Fruit fly (Drosophila melanogaster) whole organism, pupa: ENCODE data around the gene CG4291.

Experiments used
- CG14655 ChIP-seq: fragments of 200-800 bp; sonication (Bioruptor generic); optimal IDR thresholded peaks from 3 replicates; lab custom pipeline; 2017; ENCODE audit warnings: mild to moderate bottlenecking, missing biosample characterization, missing genetic modification reagents, missing genetic modification characterization
- Snoo ChIP-seq: fragments of 200-800 bp; sonication (Bioruptor generic); optimal IDR thresholded peaks from 3 replicates; lab custom pipeline; 2017; ENCODE audit warnings: missing biosample characterization, mild to moderate bottlenecking, missing genetic modification characterization, inconsistent platforms

DNA sequence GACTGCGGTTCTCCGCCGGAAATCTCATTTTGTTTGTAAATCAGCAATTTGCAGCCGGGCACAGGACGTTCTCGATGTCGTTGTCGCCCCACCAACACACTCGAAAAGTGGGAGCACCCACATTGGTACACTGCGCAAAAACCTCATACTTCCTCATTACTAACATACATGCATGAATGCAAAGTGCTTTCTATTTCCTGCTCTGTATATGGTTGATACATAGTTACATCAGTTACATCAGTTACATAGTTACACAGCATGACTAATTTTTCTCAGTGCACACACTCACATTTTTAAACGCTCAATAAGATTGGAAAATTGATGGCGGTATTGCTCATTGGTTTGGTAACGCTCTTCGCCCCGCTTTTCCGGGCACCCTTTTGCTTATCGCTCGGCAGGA is 44.6 kb upstream of the CG4291 start:
- TF ChIP-seq Snoo: no peak
- TF ChIP-seq CG14655: no peak
